Worm (Caenorhabditis elegans) whole organism, L4/young adult: ENCODE data around the gene eif-3.D.
A peak's percentile ranks its signal among the peaks of the same experiment; 100 is the strongest.

Experiments used
- dao-5 ChIP-seq: sonication (generic microtip); optimal IDR thresholded peaks from 2 replicates; lab custom pipeline; 2016; ENCODE audit warnings: missing genotype, missing genetic modification characterization, moderate library complexity, missing compliant biosample characterization
- him-1 ChIP-seq: sonication (generic microtip); optimal IDR thresholded peaks from 2 replicates; lab custom pipeline; 2016; ENCODE audit warnings: missing genotype, missing genetic modification reagents, missing genetic modification characterization, missing compliant biosample characterization

DNA sequence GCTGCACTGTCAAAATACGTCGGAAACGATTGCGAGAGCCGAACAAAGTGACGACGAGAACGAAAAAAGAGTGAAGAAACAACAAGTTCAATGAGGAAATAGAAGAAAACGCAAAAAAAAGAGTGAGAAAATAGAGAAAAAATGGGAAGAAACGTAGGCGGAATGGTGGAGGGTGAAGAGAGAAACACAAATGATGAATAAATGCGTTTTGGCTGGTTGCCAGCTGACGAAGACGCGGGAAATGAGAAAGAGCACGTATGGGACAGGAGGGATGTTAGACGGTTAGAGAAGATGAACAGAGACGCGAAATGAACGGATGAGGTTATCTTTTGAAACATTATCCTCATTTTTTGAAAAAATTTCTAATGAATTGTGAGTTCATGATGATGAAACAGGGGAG lies 13.6 kb upstream of the eif-3.D start:
- peak; percentile 32 for TF ChIP-seq him-1 (tag; lab: Kevin White, UChicago)
- TF ChIP-seq dao-5 (tag; lab: Kevin White, UChicago), result no peak
